Worm (Caenorhabditis elegans): ENCODE data around the gene C16D9.4.
A peak's percentile ranks its signal among the peaks of the same experiment; 100 is the strongest.

Gene C16D9.4

ce11 chrV:8224634-8225033 is 18.1 kb downstream of the C16D9.4 start, which contains the start of gene pax-1:
pax-1 (plus strand) TSS chrV:8224934.
- TF ChIP-seq Y79H2A.3 (GFP tag; conservative IDR thresholded peaks at IDR 0.05): no peak
- no peak for TF ChIP-seq dpl-1 (GFP tag; optimal IDR thresholded peaks at IDR 0.05)
- TF ChIP-seq B0261.1 (tag; optimal IDR thresholded peaks at IDR 0.05): no peak
- no peak for TF ChIP-seq ztf-6 (GFP tag; IDR thresholded peaks at IDR 0.05)
- TF ChIP-seq mcd-1 (GFP tag; IDR thresholded peaks at IDR 0.05): no peak
- no peak for TF ChIP-seq repo-1 (tag; optimal IDR thresholded peaks at IDR 0.05)

- TF ChIP-seq madf-3 (GFP tag; IDR thresholded peaks at IDR 0.05) (no peak), K12H6.12 (tag; optimal IDR thresholded peaks at IDR 0.05) (no peak), madf-6 (GFP tag; IDR thresholded peaks at IDR 0.05) (peak; percentile 36; the same call in 1 of the 2 replicates), attf-6 (GFP tag; IDR thresholded peaks at IDR 0.05) (peak; percentile 62; the same call in 1 of the 2 replicates), bed-2 (GFP tag; IDR thresholded peaks at IDR 0.05) (no peak), lin-26 (GFP tag; IDR thresholded peaks at IDR 0.05) (peak; percentile 64; the same call in 1 of the 2 replicates), ztf-25 (GFP tag; IDR thresholded peaks at IDR 0.05) (0 out of 2 replicates have a peak, but pooled peaks have one; percentile 63), snpc-4 (GFP tag; optimal IDR thresholded peaks at IDR 0.05) (no peak), snpc-4 (tag; optimal IDR thresholded peaks at IDR 0.05) (peak in 1 of 4 experiments; percentile 15), athp-1 (tag; optimal IDR thresholded peaks at IDR 0.05) (peak; percentile 43), B0336.3 (GFP tag; IDR thresholded peaks at IDR 0.05) (peak; percentile 75), bed-1 (GFP tag; IDR thresholded peaks at IDR 0.05) (no peak), him-1 (tag; optimal IDR thresholded peaks at IDR 0.05) (peak; percentile 36), F37B4.10 (GFP tag; IDR thresholded peaks at IDR 0.05) (0 out of 2 replicates have a peak, but pooled peaks have one; percentile 19), ceh-58 (GFP tag; IDR thresholded peaks at IDR 0.05) (no peak), lir-1 (GFP tag; conservative IDR thresholded peaks at IDR 0.05) (no peak), D2030.7 (GFP tag; IDR thresholded peaks at IDR 0.05) (peak; percentile 28; the same call in 1 of the 2 replicates), nfyb-1 (GFP tag; IDR thresholded peaks at IDR 0.05) (0 out of 2 replicates have a peak, but pooled peaks have one; percentile 53), cebp-2 (GFP tag; IDR thresholded peaks at IDR 0.05) (0 out of 2 replicates have a peak, but pooled peaks have one; percentile 57), unc-130 (GFP tag; optimal IDR thresholded peaks at IDR 0.05) (peak; percentile 17), ceh-100 (GFP tag; IDR thresholded peaks at IDR 0.05) (no peak), ceh-79 (tag; optimal IDR thresholded peaks at IDR 0.05) (peak; percentile 28), F49E8.2 (tag; optimal IDR thresholded peaks at IDR 0.05; ENCODE audit: insufficient read depth) (no peak), ekl-4 (GFP tag; IDR thresholded peaks at IDR 0.05) (0 out of 2 replicates have a peak, but pooled peaks have one; percentile 33), hsf-1 (GFP tag; IDR thresholded peaks at IDR 0.05) (peak; percentile 72; the same call in 1 of the 2 replicates), pha-4 (tag; optimal IDR thresholded peaks at IDR 0.05) (no peak), lsl-1 (GFP tag; optimal IDR thresholded peaks at IDR 0.05) (peak; percentile 10), hrde-1 (tag; optimal IDR thresholded peaks at IDR 0.05; ENCODE audit: borderline replicate concordance) (peak; percentile 80), C06A6.2 (GFP tag; conservative IDR thresholded peaks at IDR 0.05) (no peak)
These were observed 19.3 kb downstream of the C16D9.4 start for ce11 chrV:8223417-8223816.

DNA sequence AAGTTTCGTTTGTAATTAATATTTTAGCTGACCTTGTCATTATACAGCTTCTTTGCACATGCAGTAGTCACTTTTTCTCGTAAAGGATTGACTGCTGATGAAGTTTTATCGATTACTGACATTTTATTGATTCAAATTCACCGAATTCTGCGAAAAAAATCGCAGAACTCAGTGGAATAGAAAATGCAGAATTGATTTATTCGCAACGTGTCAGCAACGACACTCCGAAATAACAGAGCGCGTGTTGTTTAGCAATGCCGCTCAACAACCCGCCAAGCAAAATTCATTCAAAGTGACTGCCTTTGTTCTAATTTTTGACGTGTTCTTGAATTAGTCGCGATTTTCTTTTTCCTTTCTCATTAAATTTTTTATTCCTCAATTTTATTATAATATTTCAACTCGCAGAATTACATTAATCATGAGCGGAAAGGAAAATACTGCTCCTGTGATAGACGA is 21.6 kb downstream of the C16D9.4 start, which contains the start of the genes cogc-6 and air-1:
Gene cogc-6 (minus strand): TSS at position 234 of the 456 bp plus-strand sequence.
Gene air-1 (plus strand): TSS at position 406 of the 456 bp plus-strand sequence.
- peak; percentile 94 for TF ChIP-seq attf-3 (GFP tag; conservative IDR thresholded peaks at IDR 0.05)
- TF ChIP-seq snpc-4 (GFP tag; optimal IDR thresholded peaks at IDR 0.05): peak; percentile 11
- TF ChIP-seq snpc-4 (tag; optimal IDR thresholded peaks at IDR 0.05): peak in 1 of 4 experiments; percentile 30
- no peak for TF ChIP-seq lag-1 (GFP tag; IDR thresholded peaks at IDR 0.05)
- TF ChIP-seq efl-1 (GFP tag; optimal IDR thresholded peaks at IDR 0.05): peak; percentile 36
- no peak for TF ChIP-seq B0035.1 (tag; optimal IDR thresholded peaks at IDR 0.05)
